Fruit fly (Drosophila melanogaster) whole organism, wandering third instar larva: ENCODE data around the gene Oseg5.

Experiments
- Abd-B ChIP-seq: fragments of >200 bp; optimal IDR thresholded peaks from 2 replicates; lab custom pipeline; 2017; ENCODE audit warnings: missing biosample characterization, missing genetic modification characterization
- CG32264 ChIP-seq: fragments of 200-800 bp; sonication (Bioruptor generic); optimal IDR thresholded peaks from 2 replicates; lab custom pipeline; 2016; ENCODE audit warnings: missing biosample characterization, missing genetic modification characterization
- CG9705 ChIP-seq: fragments of 200-800 bp; sonication (Bioruptor generic); optimal IDR thresholded peaks from 2 replicates; lab custom pipeline; 2018; ENCODE audit warnings: missing biosample characterization, mild to moderate bottlenecking, missing genetic modification characterization
- CrebA ChIP-seq: fragments of 200-800 bp; sonication (Bioruptor generic); optimal IDR thresholded peaks from 2 replicates; lab custom pipeline; 2016; ENCODE audit warnings: missing biosample characterization, mild to moderate bottlenecking, missing genetic modification characterization, borderline replicate concordance
- Dfd ChIP-seq: fragments of >200 bp; optimal IDR thresholded peaks from 2 replicates; lab custom pipeline; 2017; ENCODE audit warnings: missing biosample characterization, missing genetic modification characterization
- Dif ChIP-seq: fragments of 200-275, 200-300 bp; sonication (Bioruptor generic); optimal IDR thresholded peaks from 2 replicates; lab custom pipeline; 2018; ENCODE audit warnings: missing biosample characterization, missing genetic modification characterization; ENCODE audit not compliant: partially characterized antibody
- GATAd ChIP-seq: sonication (Bioruptor generic); optimal IDR thresholded peaks from 2 replicates; lab custom pipeline; 2016; ENCODE audit warnings: missing biosample characterization, missing genetic modification characterization
- Hnf4 ChIP-seq: fragments of 200-800 bp; sonication (Bioruptor generic); optimal IDR thresholded peaks from 2 replicates; lab custom pipeline; 2016; ENCODE audit warnings: missing biosample characterization, mild to moderate bottlenecking, missing genetic modification characterization
- Hr78 ChIP-seq: fragments of >200 bp; optimal IDR thresholded peaks from 2 replicates; lab custom pipeline; 2017; ENCODE audit warnings: missing biosample characterization, missing genetic modification characterization
- Hr83 ChIP-seq: fragments of 200-300 bp; sonication (Bioruptor generic); optimal IDR thresholded peaks from 2 replicates; lab custom pipeline; 2016; ENCODE audit warnings: missing biosample characterization, mild to moderate bottlenecking, missing genetic modification characterization, moderate library complexity; ENCODE audit not compliant: poor library complexity, severe bottlenecking
- Jra ChIP-seq: sonication (Bioruptor generic); optimal IDR thresholded peaks from 2 replicates; lab custom pipeline; 2016; ENCODE audit warnings: missing biosample characterization, missing genetic modification characterization
- Mio ChIP-seq: sonication (Bioruptor generic); optimal IDR thresholded peaks from 2 replicates; lab custom pipeline; 2016; ENCODE audit warnings: missing biosample characterization, missing genetic modification characterization
- Myc ChIP-seq: fragments of >200 bp; optimal IDR thresholded peaks from 2 replicates; lab custom pipeline; 2017
- N ChIP-seq: fragments of >200 bp; optimal IDR thresholded peaks from 2 replicates; lab custom pipeline; 2018; ENCODE audit warnings: missing biosample characterization, missing external identifiers, missing genetic modification characterization
- OdsH ChIP-seq: fragments of 200-800 bp; sonication (Bioruptor generic); optimal IDR thresholded peaks from 2 replicates; lab custom pipeline; 2016; ENCODE audit warnings: missing biosample characterization, mild to moderate bottlenecking, missing genetic modification characterization
- Rel ChIP-seq, 2 experiments: fragments of 200-800 bp; sonication (Bioruptor generic) in 1 of 2; optimal IDR thresholded peaks; 2 replicates in 1 of 2; 3 replicates in 1 of 2; lab custom pipeline; 2016 to 2019; ENCODE audit warnings: mild to moderate bottlenecking in 2 of 2, missing biosample characterization in 2 of 2, missing genetic modification characterization in 2 of 2, moderate library complexity in 1 of 2
- Sp1 ChIP-seq: fragments of 200-800 bp; sonication (Bioruptor generic); optimal IDR thresholded peaks from 3 replicates; lab custom pipeline; 2019; ENCODE audit warnings: missing biosample characterization, mild to moderate bottlenecking, missing genetic modification characterization, moderate library complexity
- Vsx2 ChIP-seq: fragments of 200-300, 225-300 bp; sonication (Bioruptor generic); optimal IDR thresholded peaks from 2 replicates; lab custom pipeline; 2018; ENCODE audit warnings: missing biosample characterization, missing genetic modification characterization; ENCODE audit not compliant: partially characterized antibody
- br ChIP-seq: fragments of 200-800 bp; sonication (Bioruptor generic); optimal IDR thresholded peaks from 2 replicates; lab custom pipeline; 2016; ENCODE audit warnings: missing biosample characterization, missing genetic modification characterization
- brk ChIP-seq: fragments of 200-800 bp; sonication (Bioruptor generic); optimal IDR thresholded peaks from 2 replicates; lab custom pipeline; 2016; ENCODE audit warnings: missing biosample characterization, mild to moderate bottlenecking, missing genetic modification characterization
- dl ChIP-seq, 2 experiments: fragments of 175-275, 200-275 bp in 1 of 2; fragments of 200-275 bp in 1 of 2; sonication (Bioruptor generic); optimal IDR thresholded peaks; lab custom pipeline; 2018; ENCODE audit warnings: mild to moderate bottlenecking in 2 of 2, missing biosample characterization in 2 of 2, missing genetic modification characterization in 2 of 2, moderate library complexity in 2 of 2; ENCODE audit not compliant: partially characterized antibody in 2 of 2, insufficient read depth in 1 of 2
- dmrt93B ChIP-seq: fragments of 200-800 bp; sonication (Bioruptor generic); optimal IDR thresholded peaks from 2 replicates; lab custom pipeline; 2018; ENCODE audit warnings: missing biosample characterization, mild to moderate bottlenecking, missing genetic modification characterization
- dsf ChIP-seq: sonication (Bioruptor generic); optimal IDR thresholded peaks from 2 replicates; lab custom pipeline; 2016; ENCODE audit warnings: missing biosample characterization, missing genetic modification characterization, borderline replicate concordance
- ey ChIP-seq: fragments of 200-800 bp; sonication (Bioruptor generic); optimal IDR thresholded peaks from 2 replicates; lab custom pipeline; 2016; ENCODE audit warnings: missing biosample characterization, missing genetic modification characterization
- foxo ChIP-seq, 2 experiments: fragments of 200-800 bp; sonication (Bioruptor generic); optimal IDR thresholded peaks; 2 replicates in 1 of 2; 3 replicates in 1 of 2; lab custom pipeline; 2016 to 2017; ENCODE audit warnings: missing biosample characterization in 2 of 2, missing genetic modification characterization in 2 of 2
- fru ChIP-seq: fragments of 200-800 bp; sonication (Bioruptor generic); optimal IDR thresholded peaks from 3 replicates; lab custom pipeline; 2016; ENCODE audit warnings: missing biosample characterization, mild to moderate bottlenecking, missing genetic modification characterization
- h ChIP-seq: fragments of 200-800 bp; sonication (Bioruptor generic); optimal IDR thresholded peaks from 3 replicates; lab custom pipeline; 2016; ENCODE audit warnings: missing biosample characterization, mild to moderate bottlenecking, missing genetic modification characterization
- lola ChIP-seq: fragments of >200 bp; optimal IDR thresholded peaks from 2 replicates; lab custom pipeline; 2017; ENCODE audit warnings: missing biosample characterization, missing genetic modification characterization
- pan ChIP-seq: fragments of >200 bp; optimal IDR thresholded peaks from 2 replicates; lab custom pipeline; 2017
- psq ChIP-seq: fragments of 200-800 bp; sonication (Bioruptor generic); optimal IDR thresholded peaks from 3 replicates; lab custom pipeline; 2017; ENCODE audit warnings: missing biosample characterization, mild to moderate bottlenecking, missing genetic modification characterization, moderate library complexity
- rgr ChIP-seq: fragments of 200-800 bp; sonication (Bioruptor generic); optimal IDR thresholded peaks from 3 replicates; lab custom pipeline; 2016; ENCODE audit warnings: missing biosample characterization, mild to moderate bottlenecking, missing genetic modification characterization
- sage ChIP-seq: fragments of 200-800 bp; sonication (Bioruptor generic); optimal IDR thresholded peaks from 2 replicates; lab custom pipeline; 2016; ENCODE audit warnings: missing biosample characterization, mild to moderate bottlenecking, missing genetic modification characterization
- sv ChIP-seq: fragments of 200-800 bp; sonication (Bioruptor generic); optimal IDR thresholded peaks from 3 replicates; lab custom pipeline; 2016; ENCODE audit warnings: missing biosample characterization, missing genetic modification characterization
- tai ChIP-seq: sonication (Bioruptor generic); optimal IDR thresholded peaks from 2 replicates; lab custom pipeline; 2016; ENCODE audit warnings: missing biosample characterization, missing genetic modification characterization
- usp ChIP-seq: fragments of >200 bp; optimal IDR thresholded peaks from 2 replicates; lab custom pipeline; 2017; ENCODE audit warnings: missing biosample characterization, missing genetic modification characterization
- woc ChIP-seq: sonication (Bioruptor generic); optimal IDR thresholded peaks from 2 replicates; lab custom pipeline; 2016; ENCODE audit warnings: missing biosample characterization, mild to moderate bottlenecking, missing genetic modification characterization

The Oseg5 gene

dm6 chr2L:20797515-20797847 is 38.2 kb downstream of the Oseg5 start, which contains the start of gene CG9328:
Gene CG9328 (plus strand): TSS chr2L:20797715.
- TF ChIP-seq Dif (GFP tag; lab: Kevin White, UChicago) (peak; percentile 81), N (GFP tag; lab: Kevin White, UChicago) (no peak), tai (peak; percentile 25), Jra (peak; percentile 49), dl (GFP tag; optimal IDR thresholded peaks at IDR 0.05; lab: Kevin White, UChicago; ENCODE audit: insufficient read depth in 1 of 2, partially characterized antibody in 2 of 2) (no peak), GATAd (GFP tag; lab: Kevin White, UChicago) (no peak), psq (GFP tag; lab: Kevin White, UChicago) (peak; percentile 70), fru (GFP tag; lab: Kevin White, UChicago) (peak; percentile 48), Sp1 (GFP tag; lab: Kevin White, UChicago) (peak; percentile 28), h (peak; percentile 62), CrebA (no peak), Myc (lab: Kevin White, UChicago) (no peak), sv (GFP tag; lab: Kevin White, UChicago) (no peak), Hr83 (GFP tag; lab: Kevin White, UChicago) (peak; percentile 40), pan (lab: Kevin White, UChicago) (no peak), sage (GFP tag; lab: Kevin White, UChicago) (peak; percentile 5), Hnf4 (peak; percentile 62), Dfd (no peak), brk (peak; percentile 27), Abd-B (no peak), br (GFP tag; lab: Kevin White, UChicago) (peak; percentile 36), dsf (GFP tag; lab: Kevin White, UChicago) (no peak), CG32264 (no peak), Rel (GFP tag; optimal IDR thresholded peaks at IDR 0.05; lab: Kevin White, UChicago) (no peak), Rel (tag; optimal IDR thresholded peaks at IDR 0.05; lab: Kevin White, UChicago) (peak; percentile 69), foxo (GFP tag; optimal IDR thresholded peaks at IDR 0.05; lab: Kevin White, UChicago) (peak; percentile 10 to 40), dmrt93B (GFP tag; lab: Kevin White, UChicago) (no peak), Hr78 (GFP tag; lab: Kevin White, UChicago) (no peak), rgr (GFP tag; lab: Kevin White, UChicago) (peak; percentile 53), woc (GFP tag; lab: Kevin White, UChicago) (peak; percentile 68), CG9705 (GFP tag; lab: Kevin White, UChicago) (no peak), ey (GFP tag; lab: Kevin White, UChicago) (peak; percentile 36)
- TF ChIP-seq, all 38 proteins: peak for 17

- peak; percentile 35 for TF ChIP-seq Dif (GFP tag; lab: Kevin White, UChicago)
- TF ChIP-seq Vsx2 (GFP tag; lab: Kevin White, UChicago) = peak; percentile 43
- TF ChIP-seq sage (GFP tag; lab: Kevin White, UChicago) = peak; percentile 10
- peak; percentile 92 for TF ChIP-seq Myc (lab: Kevin White, UChicago)
- no peak for TF ChIP-seq CG9705 (GFP tag; lab: Kevin White, UChicago)
- TF ChIP-seq h = no peak
- no peak for TF ChIP-seq rgr (GFP tag; lab: Kevin White, UChicago)
- no peak for TF ChIP-seq fru (GFP tag; lab: Kevin White, UChicago)
- TF ChIP-seq foxo (GFP tag; optimal IDR thresholded peaks at IDR 0.05; lab: Kevin White, UChicago) = no peak
- TF ChIP-seq dl (GFP tag; optimal IDR thresholded peaks at IDR 0.05; lab: Kevin White, UChicago; ENCODE audit: insufficient read depth in 1 of 2, partially characterized antibody in 2 of 2) = peak in 1 of 2 experiments; percentile 41
- TF ChIP-seq Abd-B = no peak
- TF ChIP-seq Sp1 (GFP tag; lab: Kevin White, UChicago) = peak; percentile 11
- no peak for TF ChIP-seq usp (GFP tag; lab: Kevin White, UChicago)
- TF ChIP-seq OdsH (GFP tag; lab: Kevin White, UChicago) = no peak
- no peak for TF ChIP-seq ey (GFP tag; lab: Kevin White, UChicago)
- TF ChIP-seq sv (GFP tag; lab: Kevin White, UChicago) = no peak
Observed at dm6 chr2L:20796758-20797514, 38.7 kb downstream of the Oseg5 start, which contains the start of gene vari. Gene vari (minus strand): TSS chr2L:20797042.

dm6 chr2L:20795774-20796173 is 39.9 kb downstream of the Oseg5 start:
- TF ChIP-seq Mio (GFP tag; lab: Kevin White, UChicago) = no peak
- TF ChIP-seq sage (GFP tag; lab: Kevin White, UChicago) = no peak
- no peak for TF ChIP-seq dmrt93B (GFP tag; lab: Kevin White, UChicago)
- TF ChIP-seq ey (GFP tag; lab: Kevin White, UChicago) = no peak
- no peak for TF ChIP-seq Hnf4
- TF ChIP-seq Vsx2 (GFP tag; lab: Kevin White, UChicago) = no peak
- TF ChIP-seq Rel (GFP tag; optimal IDR thresholded peaks at IDR 0.05; lab: Kevin White, UChicago) = no peak
- no peak for TF ChIP-seq Rel (tag; optimal IDR thresholded peaks at IDR 0.05; lab: Kevin White, UChicago)
- no peak for TF ChIP-seq Hr78 (GFP tag; lab: Kevin White, UChicago)
- TF ChIP-seq Sp1 (GFP tag; lab: Kevin White, UChicago) = no peak
- TF ChIP-seq Hr83 (GFP tag; lab: Kevin White, UChicago) = no peak
- no peak for TF ChIP-seq lola (GFP tag; lab: Kevin White, UChicago)
- no peak for TF ChIP-seq OdsH (GFP tag; lab: Kevin White, UChicago)
- TF ChIP-seq Myc (lab: Kevin White, UChicago) = no peak
- no peak for TF ChIP-seq psq (GFP tag; lab: Kevin White, UChicago)
- no peak for TF ChIP-seq h
- TF ChIP-seq usp (GFP tag; lab: Kevin White, UChicago) = no peak
- no peak for TF ChIP-seq foxo (GFP tag; optimal IDR thresholded peaks at IDR 0.05; lab: Kevin White, UChicago)
